Fruit fly (Drosophila melanogaster) whole organism, adult: ENCODE measurements around the gene CG15545.
A peak's percentile ranks its signal among the peaks of the same experiment; 100 is the strongest.

Source experiments
- CG11617 ChIP-seq: fragments of 200-800 bp; sonication (Bioruptor generic); optimal IDR thresholded peaks from 2 replicates; lab custom pipeline; 2017; ENCODE audit warnings: mild to moderate bottlenecking, missing biosample characterization, missing genetic modification reagents, missing genetic modification characterization
- CG12768 ChIP-seq: fragments of 200-800 bp; sonication (Bioruptor generic); optimal IDR thresholded peaks from 2 replicates; lab custom pipeline; 2017; ENCODE audit warnings: missing biosample characterization, missing genetic modification characterization, mild to moderate bottlenecking, moderate library complexity, missing genetic modification reagents
- CG14711 ChIP-seq: fragments of 200-800 bp; sonication (Bioruptor generic); optimal IDR thresholded peaks from 2 replicates; lab custom pipeline; 2018; ENCODE audit warnings: missing biosample characterization, mild to moderate bottlenecking, missing genetic modification characterization, moderate library complexity
- CG1620 ChIP-seq: fragments of 200-800 bp; sonication (Bioruptor generic); optimal IDR thresholded peaks from 2 replicates; lab custom pipeline; 2016; ENCODE audit warnings: missing biosample characterization, missing genetic modification characterization
- CG33017 ChIP-seq: fragments of 200-800 bp; sonication (Bioruptor generic); optimal IDR thresholded peaks from 2 replicates; lab custom pipeline; 2018; ENCODE audit warnings: missing biosample characterization, mild to moderate bottlenecking, missing genetic modification characterization, moderate library complexity
- CG5204 ChIP-seq: fragments of 200-800 bp; sonication (Bioruptor generic); optimal IDR thresholded peaks from 2 replicates; lab custom pipeline; 2016; ENCODE audit warnings: missing biosample characterization, missing genetic modification characterization
- CG7045 ChIP-seq: fragments of 200-800 bp; sonication (Bioruptor generic); optimal IDR thresholded peaks from 2 replicates; lab custom pipeline; 2017; ENCODE audit warnings: missing biosample characterization, mild to moderate bottlenecking, missing genetic modification characterization
- CG7101 ChIP-seq: fragments of 200-800 bp; sonication (Bioruptor generic); optimal IDR thresholded peaks from 2 replicates; lab custom pipeline; 2018; ENCODE audit warnings: missing biosample characterization, mild to moderate bottlenecking, missing genetic modification characterization, moderate library complexity
- Clk ChIP-seq: fragments of 200-800 bp; sonication (Bioruptor generic); optimal IDR thresholded peaks from 2 replicates; lab custom pipeline; 2017; ENCODE audit warnings: missing biosample characterization, missing genetic modification characterization
- Crg-1 ChIP-seq: fragments of 200-800 bp; sonication (Bioruptor generic); optimal IDR thresholded peaks from 2 replicates; lab custom pipeline; 2016; ENCODE audit warnings: missing biosample characterization, missing genetic modification characterization
- Hr96 ChIP-seq: fragments of 200-800 bp; sonication (Bioruptor generic); optimal IDR thresholded peaks from 2 replicates; lab custom pipeline; 2016; ENCODE audit warnings: missing biosample characterization, missing genetic modification characterization
- Mnt ChIP-seq: fragments of 200-800 bp; sonication (Bioruptor generic); optimal IDR thresholded peaks from 2 replicates; lab custom pipeline; 2016; ENCODE audit warnings: missing biosample characterization, mild to moderate bottlenecking, missing genetic modification characterization
- bab1 ChIP-seq: fragments of 200-800 bp; sonication (Bioruptor generic); optimal IDR thresholded peaks from 3 replicates; lab custom pipeline; 2019; ENCODE audit warnings: missing biosample characterization, mild to moderate bottlenecking, missing genetic modification characterization, moderate library complexity
- cic ChIP-seq: fragments of 200-800 bp; sonication (Bioruptor generic); optimal IDR thresholded peaks from 2 replicates; lab custom pipeline; 2017; ENCODE audit warnings: missing biosample characterization, mild to moderate bottlenecking, missing genetic modification characterization, moderate library complexity
- cnc ChIP-seq, 2 experiments: fragments of >200 bp; optimal IDR thresholded peaks; 2 replicates each; lab custom pipeline; 2017
- kay ChIP-seq: fragments of 200-800 bp; sonication (Bioruptor generic); peaks from one replicate; lab custom pipeline; 2016; ENCODE audit warnings: missing biosample characterization, missing genetic modification characterization, borderline replicate concordance
- ovo ChIP-seq: fragments of 200-800 bp; sonication (Bioruptor generic); optimal IDR thresholded peaks from 2 replicates; lab custom pipeline; 2016; ENCODE audit warnings: missing biosample characterization, missing genetic modification characterization
- pad ChIP-seq: fragments of 200-800 bp; sonication (Bioruptor generic); optimal IDR thresholded peaks from 3 replicates; lab custom pipeline; 2017; ENCODE audit warnings: missing biosample characterization, missing genetic modification characterization, mild to moderate bottlenecking, moderate library complexity, missing genetic modification reagents
- tj ChIP-seq: fragments of 200-800 bp; sonication (Bioruptor generic); optimal IDR thresholded peaks from 3 replicates; lab custom pipeline; 2017; ENCODE audit warnings: missing biosample characterization, mild to moderate bottlenecking, missing genetic modification characterization, moderate library complexity
- toe ChIP-seq: fragments of 200-800 bp; sonication (Bioruptor generic); optimal IDR thresholded peaks from 2 replicates; lab custom pipeline; 2016; ENCODE audit warnings: missing biosample characterization, missing genetic modification characterization

Gene CG15545

dm6 chr3R:30876136-30876683, 4.1 kb upstream of the CG15545 start, which contains the start of gene CG15546:
TSS of gene CG15546 (minus strand) at chr3R:30876186.
- no peak for TF ChIP-seq bab1 (GFP tag; lab: Kevin White, UChicago)
- peak; percentile 4 for TF ChIP-seq tj (GFP tag; lab: Kevin White, UChicago)
- no peak for TF ChIP-seq cnc (optimal IDR thresholded peaks at IDR 0.05; lab: Kevin White, UChicago)
- peak; percentile 15 for TF ChIP-seq kay
- peak; percentile 11 for TF ChIP-seq CG7045 (GFP tag; lab: Kevin White, UChicago)

- no peak for TF ChIP-seq CG1620 (GFP tag; lab: Kevin White, UChicago)
- TF ChIP-seq CG7045 (GFP tag; lab: Kevin White, UChicago): no peak
These were observed 2.5 kb upstream of the CG15545 start for dm6 chr3R:30874679-30875078.

- no peak for TF ChIP-seq Mnt
- no peak for TF ChIP-seq CG11617 (GFP tag; lab: Kevin White, UChicago)
- no peak for TF ChIP-seq CG7045 (GFP tag; lab: Kevin White, UChicago)
- no peak for TF ChIP-seq CG5204 (GFP tag; lab: Kevin White, UChicago)
- no peak for TF ChIP-seq tj (GFP tag; lab: Kevin White, UChicago)
- TF ChIP-seq Crg-1: no peak
- no peak for TF ChIP-seq CG33017 (tag; lab: Kevin White, UChicago)
- no peak for TF ChIP-seq CG7101 (tag; lab: Kevin White, UChicago)
- no peak for TF ChIP-seq CG12768 (GFP tag; lab: Kevin White, UChicago)
- TF ChIP-seq kay: no peak
- no peak for TF ChIP-seq toe
- TF ChIP-seq ovo (GFP tag; lab: Kevin White, UChicago): no peak
- TF ChIP-seq cnc (optimal IDR thresholded peaks at IDR 0.05; lab: Kevin White, UChicago): no peak
- TF ChIP-seq CG14711: no peak
- TF ChIP-seq cic (GFP tag; lab: Kevin White, UChicago): no peak
These were observed 1.8 kb downstream of the CG15545 start for dm6 chr3R:30870317-30870878.

- no peak for TF ChIP-seq CG11617 (GFP tag; lab: Kevin White, UChicago)
- TF ChIP-seq Clk (GFP tag; lab: Kevin White, UChicago): no peak
- no peak for TF ChIP-seq CG14711
- no peak for TF ChIP-seq Hr96 (GFP tag; lab: Kevin White, UChicago)
- no peak for TF ChIP-seq kay
- no peak for TF ChIP-seq Crg-1
- no peak for TF ChIP-seq Mnt
- TF ChIP-seq CG7101 (tag; lab: Kevin White, UChicago): no peak
- no peak for TF ChIP-seq toe
- no peak for TF ChIP-seq ovo (GFP tag; lab: Kevin White, UChicago)
- no peak for TF ChIP-seq cnc (optimal IDR thresholded peaks at IDR 0.05; lab: Kevin White, UChicago)
- no peak for TF ChIP-seq CG7045 (GFP tag; lab: Kevin White, UChicago)
- no peak for TF ChIP-seq CG12768 (GFP tag; lab: Kevin White, UChicago)
- TF ChIP-seq tj (GFP tag; lab: Kevin White, UChicago): no peak
- TF ChIP-seq bab1 (GFP tag; lab: Kevin White, UChicago): no peak
- no peak for TF ChIP-seq cic (GFP tag; lab: Kevin White, UChicago)
These were observed 4.9 kb downstream of the CG15545 start, which contains the start of gene Cpr100A for dm6 chr3R:30867232-30867631. TSS of gene Cpr100A (plus strand) at chr3R:30867521.

- TF ChIP-seq ovo (GFP tag; lab: Kevin White, UChicago): no peak
- no peak for TF ChIP-seq toe
- no peak for TF ChIP-seq CG5204 (GFP tag; lab: Kevin White, UChicago)
- no peak for TF ChIP-seq Hr96 (GFP tag; lab: Kevin White, UChicago)
- TF ChIP-seq cnc (optimal IDR thresholded peaks at IDR 0.05; lab: Kevin White, UChicago): no peak
- no peak for TF ChIP-seq Mnt
- no peak for TF ChIP-seq tj (GFP tag; lab: Kevin White, UChicago)
- no peak for TF ChIP-seq cic (GFP tag; lab: Kevin White, UChicago)
- TF ChIP-seq CG1620 (GFP tag; lab: Kevin White, UChicago): no peak
These were observed 6.3 kb downstream of the CG15545 start for dm6 chr3R:30865883-30866282.

- TF ChIP-seq CG7045 (GFP tag; lab: Kevin White, UChicago): no peak
- no peak for TF ChIP-seq cnc (optimal IDR thresholded peaks at IDR 0.05; lab: Kevin White, UChicago)
- TF ChIP-seq CG33017 (tag; lab: Kevin White, UChicago): no peak
- TF ChIP-seq Mnt: no peak
- no peak for TF ChIP-seq Hr96 (GFP tag; lab: Kevin White, UChicago)
- no peak for TF ChIP-seq CG7101 (tag; lab: Kevin White, UChicago)
- TF ChIP-seq CG11617 (GFP tag; lab: Kevin White, UChicago): no peak
- no peak for TF ChIP-seq Crg-1
- TF ChIP-seq CG12768 (GFP tag; lab: Kevin White, UChicago): no peak
- no peak for TF ChIP-seq pad (GFP tag; lab: Kevin White, UChicago)
- no peak for TF ChIP-seq Clk (GFP tag; lab: Kevin White, UChicago)
- no peak for TF ChIP-seq tj (GFP tag; lab: Kevin White, UChicago)
- no peak for TF ChIP-seq bab1 (GFP tag; lab: Kevin White, UChicago)
- TF ChIP-seq CG5204 (GFP tag; lab: Kevin White, UChicago): no peak
- TF ChIP-seq ovo (GFP tag; lab: Kevin White, UChicago): no peak
- no peak for TF ChIP-seq cic (GFP tag; lab: Kevin White, UChicago)
- TF ChIP-seq kay: no peak
- TF ChIP-seq CG14711: no peak
These were observed 6.8 kb downstream of the CG15545 start for dm6 chr3R:30865365-30865770.
